Fruit fly (Drosophila melanogaster): Measurements from ENCODE around the gene CG13855.
A peak's percentile ranks its signal among the peaks of the same experiment; 100 is the strongest.

The CG13855 gene

DNA sequence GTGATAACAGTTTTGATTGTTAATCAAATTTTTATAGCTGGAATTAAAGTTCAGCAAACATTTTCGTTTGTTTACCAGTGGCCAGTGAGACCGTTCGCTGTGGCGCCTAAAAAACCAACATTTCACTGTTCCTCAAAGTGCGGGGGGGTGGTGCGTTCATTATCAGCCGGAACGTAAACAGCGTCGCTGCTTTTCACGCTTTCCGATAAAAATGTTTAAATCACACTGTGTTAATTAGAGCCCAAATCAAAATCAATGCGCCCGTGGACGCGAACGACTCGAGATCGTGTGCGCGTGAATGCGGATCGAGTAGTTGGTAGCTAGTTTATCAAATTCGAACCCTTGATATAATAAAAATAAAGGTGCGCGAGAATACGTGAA, 42.1 kb downstream of the CG13855 start, which contains the start of gene CG34376 (continued):
- peak; percentile 52 for TF ChIP-seq MESR4 (GFP tag; optimal IDR thresholded peaks at IDR 0.05)
- no peak for TF ChIP-seq CG13123 (GFP tag; optimal IDR thresholded peaks at IDR 0.05)
- peak; percentile 23; the same call in 1 of the 2 replicates for TF ChIP-seq HLH3B (GFP tag; IDR thresholded peaks at IDR 0.05)
- peak; percentile 78; the same call in 2 of the 3 replicates for TF ChIP-seq otp (GFP tag; IDR thresholded peaks at IDR 0.05)
- peak; percentile 46 for TF ChIP-seq kni (GFP tag; optimal IDR thresholded peaks at IDR 0.05)
- TF ChIP-seq Scr (GFP tag; IDR thresholded peaks at IDR 0.05; ENCODE audit: partially characterized antibody) = no peak
- TF ChIP-seq HLHmδ (GFP tag; optimal IDR thresholded peaks at IDR 0.05) = peak; percentile 1
- no peak for TF ChIP-seq pros (GFP tag; optimal IDR thresholded peaks at IDR 0.05)
- TF ChIP-seq slp2 (GFP tag; optimal IDR thresholded peaks at IDR 0.05) = peak; percentile 22
- no peak for TF ChIP-seq crc (GFP tag; optimal IDR thresholded peaks at IDR 0.05)
- no peak for TF ChIP-seq Blimp-1 (GFP tag; optimal IDR thresholded peaks at IDR 0.05)
- no peak for TF ChIP-seq Oaz (GFP tag; IDR thresholded peaks at IDR 0.05)
- no peak for TF ChIP-seq Spps (tag; optimal IDR thresholded peaks at IDR 0.05)
- TF ChIP-seq PHDP (tag; optimal IDR thresholded peaks at IDR 0.05) = peak; percentile 49
- no peak for TF ChIP-seq Side (GFP tag; optimal IDR thresholded peaks at IDR 0.05)
- TF ChIP-seq Ets97D (GFP tag; optimal IDR thresholded peaks at IDR 0.05) = peak; percentile 68
- TF ChIP-seq Ravus (GFP tag; IDR thresholded peaks at IDR 0.05) = no peak
- peak; percentile 11 for TF ChIP-seq CG30020 (tag; optimal IDR thresholded peaks at IDR 0.05)
- TF ChIP-seq stc (GFP tag; IDR thresholded peaks at IDR 0.05) = peak; percentile 23; the same call in 1 of the 2 replicates
- TF ChIP-seq CG16863 (GFP tag; optimal IDR thresholded peaks at IDR 0.05) = no peak
- no peak for TF ChIP-seq yki (optimal IDR thresholded peaks at IDR 0.05)
- TF ChIP-seq Dip3 (GFP tag; optimal IDR thresholded peaks at IDR 0.05) = no peak
- peak; percentile 44; the same call in 1 of the 2 replicates for TF ChIP-seq ato (GFP tag; IDR thresholded peaks at IDR 0.05; ENCODE audit: partially characterized antibody)
- TF ChIP-seq CG6765 (GFP tag; optimal IDR thresholded peaks at IDR 0.05) = peak; percentile 28
- no peak for TF ChIP-seq CG18011 (GFP tag; optimal IDR thresholded peaks at IDR 0.05)
- no peak for TF ChIP-seq btn (GFP tag; optimal IDR thresholded peaks at IDR 0.05)
- TF ChIP-seq sna (GFP tag; IDR thresholded peaks at IDR 0.05; ENCODE audit: partially characterized antibody) = peak; percentile 41; the same call in 1 of the 2 replicates
- peak; percentile 71 for TF ChIP-seq zfh1 (GFP tag; IDR thresholded peaks at IDR 0.05)
- peak; percentile 72 for TF ChIP-seq CG1603 (tag; optimal IDR thresholded peaks at IDR 0.05)
- no peak for TF ChIP-seq Doc2 (GFP tag; IDR thresholded peaks at IDR 0.05)
- peak; percentile 6 for TF ChIP-seq CG2875 (GFP tag; optimal IDR thresholded peaks at IDR 0.05)
- no peak for TF ChIP-seq Eip74EF (GFP tag; optimal IDR thresholded peaks at IDR 0.05)
- TF ChIP-seq cas (GFP tag; IDR thresholded peaks at IDR 0.05) = no peak
- no peak for TF ChIP-seq cad (GFP tag; optimal IDR thresholded peaks at IDR 0.05)
- no peak for TF ChIP-seq Kr (GFP tag; optimal IDR thresholded peaks at IDR 0.05)
- TF ChIP-seq insv (GFP tag; optimal IDR thresholded peaks at IDR 0.05) = peak in 1 of 2 experiments; percentile 39
- TF ChIP-seq CG11695 (GFP tag; IDR thresholded peaks at IDR 0.05) = peak; percentile 36; the same call in 1 of the 3 replicates
- TF ChIP-seq CG10274 (GFP tag; optimal IDR thresholded peaks at IDR 0.05) = no peak
- peak; percentile 61 for TF ChIP-seq sug (tag; optimal IDR thresholded peaks at IDR 0.05)
- TF ChIP-seq CG5245 (GFP tag; optimal IDR thresholded peaks at IDR 0.05) = no peak
- TF ChIP-seq CG9609 (GFP tag; optimal IDR thresholded peaks at IDR 0.05) = no peak
- TF ChIP-seq vnd (GFP tag; IDR thresholded peaks at IDR 0.05; ENCODE audit: partially characterized antibody) = no peak; the same call in 2 of the 3 replicates
- no peak for TF ChIP-seq Mrtf (GFP tag; IDR thresholded peaks at IDR 0.05)
- TF ChIP-seq dmrt99B (tag; optimal IDR thresholded peaks at IDR 0.05) = no peak
- peak; percentile 0 for TF ChIP-seq CG10147 (GFP tag; optimal IDR thresholded peaks at IDR 0.05)
- peak; percentile 72 for TF ChIP-seq ash1 (GFP tag; optimal IDR thresholded peaks at IDR 0.05)
- no peak for TF ChIP-seq Dad (GFP tag; optimal IDR thresholded peaks at IDR 0.05)
- TF ChIP-seq tgo (GFP tag; IDR thresholded peaks at IDR 0.05) = peak; percentile 17; the same call in 2 of the 3 replicates
- no peak for TF ChIP-seq C15 (GFP tag; IDR thresholded peaks at IDR 0.05)
- peak; percentile 64; the same call in 1 of the 2 replicates for TF ChIP-seq aop (GFP tag; IDR thresholded peaks at IDR 0.05)
- TF ChIP-seq CG7357 (GFP tag; IDR thresholded peaks at IDR 0.05) = peak; percentile 58; the same call in 1 of the 3 replicates
